Worm (Caenorhabditis elegans) whole organism, L4/young adult: ENCODE measurements around the gene F46G11.4.

Experiments
- dao-5 ChIP-seq: sonication (generic microtip); optimal IDR thresholded peaks from 2 replicates; lab custom pipeline; 2016; ENCODE audit warnings: missing genotype, missing genetic modification characterization, moderate library complexity, missing compliant biosample characterization
- him-1 ChIP-seq: sonication (generic microtip); optimal IDR thresholded peaks from 2 replicates; lab custom pipeline; 2016; ENCODE audit warnings: missing genotype, missing genetic modification reagents, missing genetic modification characterization, missing compliant biosample characterization

ce11 chrX:5837035-5837434 is 38.4 kb upstream of the F46G11.4 start:
- TF ChIP-seq dao-5 (no peak), him-1 (tag; lab: Kevin White, UChicago) (no peak)
